Fruit fly (Drosophila melanogaster): ENCODE results near the gene MFS10.

MFS10 gene

DNA sequence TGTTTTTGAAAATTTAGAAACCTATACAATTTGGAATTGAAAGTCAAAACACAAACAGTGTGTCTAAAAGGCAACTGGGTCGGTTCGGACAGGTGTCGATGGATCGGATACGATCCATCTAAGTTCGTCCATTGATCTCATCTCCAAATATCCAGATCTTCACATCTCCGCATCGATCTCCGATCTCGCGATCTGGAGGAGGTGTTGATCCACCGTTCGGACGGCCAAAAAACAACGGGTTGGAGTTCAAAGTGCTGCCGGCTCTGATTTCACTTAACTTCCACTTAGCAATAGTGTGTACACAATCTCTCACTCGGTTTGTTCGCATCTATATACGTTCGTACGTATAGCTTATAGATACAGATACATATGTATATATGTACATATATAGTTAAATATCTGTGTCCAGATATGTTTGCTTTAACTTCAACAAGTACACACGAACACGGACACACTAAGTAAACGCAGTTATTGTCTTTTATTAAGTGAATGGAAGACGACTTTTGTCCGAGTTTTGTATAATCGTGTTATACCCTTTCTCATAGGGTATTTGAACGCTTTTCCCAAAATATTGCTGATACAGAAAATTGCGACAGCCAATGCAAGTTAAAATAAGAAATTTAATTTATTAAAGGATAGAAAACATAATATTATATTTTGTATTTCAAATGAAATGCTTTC, 20.5 kb upstream of the MFS10 start, which contains the start of gene Fer3HCH (continued):
- TF ChIP-seq CG31388 (GFP tag; optimal IDR thresholded peaks at IDR 0.05), result no peak
- TF ChIP-seq org-1 (GFP tag; optimal IDR thresholded peaks at IDR 0.05), result peak; percentile 0
- no peak for TF ChIP-seq CG11093 (GFP tag; IDR thresholded peaks at IDR 0.05)
- TF ChIP-seq CG7839 (tag; optimal IDR thresholded peaks at IDR 0.05), result peak; percentile 24
- TF ChIP-seq CG6254 (GFP tag; optimal IDR thresholded peaks at IDR 0.05), result no peak

- TF ChIP-seq pb (GFP tag; optimal IDR thresholded peaks at IDR 0.05) (no peak), Xbp1 (GFP tag; optimal IDR thresholded peaks at IDR 0.05) (peak; percentile 9), gt (GFP tag; IDR thresholded peaks at IDR 0.05) (no peak), Ada2b (GFP tag; IDR thresholded peaks at IDR 0.05) (peak; percentile 57), sqz (GFP tag; optimal IDR thresholded peaks at IDR 0.05) (no peak), Doc3 (GFP tag; IDR thresholded peaks at IDR 0.05; ENCODE audit: partially characterized antibody) (no peak), ind (GFP tag; optimal IDR thresholded peaks at IDR 0.05) (peak; percentile 39), tna (GFP tag; IDR thresholded peaks at IDR 0.05; ENCODE audit: partially characterized antibody) (no peak), ATbp (GFP tag; optimal IDR thresholded peaks at IDR 0.05) (no peak), sob (GFP tag; IDR thresholded peaks at IDR 0.05) (0 out of 2 replicates have a peak, but pooled peaks have one; percentile 46), PHDP (tag; optimal IDR thresholded peaks at IDR 0.05) (peak; percentile 63), sug (tag; optimal IDR thresholded peaks at IDR 0.05) (no peak), CrebB (tag; optimal IDR thresholded peaks at IDR 0.05) (peak; percentile 19), CG17568 (GFP tag; optimal IDR thresholded peaks at IDR 0.05) (no peak), Oaz (GFP tag; IDR thresholded peaks at IDR 0.05) (no peak), Atf6 (GFP tag; IDR thresholded peaks at IDR 0.05) (peak; percentile 71; the same call in 1 of the 2 replicates), CG13894 (tag; optimal IDR thresholded peaks at IDR 0.05) (no peak), HLH4C (GFP tag; IDR thresholded peaks at IDR 0.05; ENCODE audit: partially characterized antibody) (no peak), jumu (GFP tag; optimal IDR thresholded peaks at IDR 0.05) (no peak), Nf-YA (GFP tag; IDR thresholded peaks at IDR 0.05) (0 out of 2 replicates have a peak, but pooled peaks have one; percentile 28), Hr3 (GFP tag; optimal IDR thresholded peaks at IDR 0.05) (peak; percentile 30), crc (GFP tag; optimal IDR thresholded peaks at IDR 0.05) (no peak), Lim3 (GFP tag; IDR thresholded peaks at IDR 0.05) (peak; percentile 41; the same call in 1 of the 2 replicates), GATAe (GFP tag; conservative IDR thresholded peaks at IDR 0.05) (no peak), CG12219 (GFP tag; optimal IDR thresholded peaks at IDR 0.05) (no peak), Fer3 (tag; optimal IDR thresholded peaks at IDR 0.05) (peak; percentile 60), CG2678 (tag; optimal IDR thresholded peaks at IDR 0.05) (peak; percentile 75), Sin3A (optimal IDR thresholded peaks at IDR 0.05) (no peak), CG15073 (GFP tag; optimal IDR thresholded peaks at IDR 0.05) (no peak), ab (GFP tag; optimal IDR thresholded peaks at IDR 0.05) (no peak), Usf (GFP tag; optimal IDR thresholded peaks at IDR 0.05) (no peak), Hmr (GFP tag; optimal IDR thresholded peaks at IDR 0.05) (peak; percentile 61), kni (GFP tag; optimal IDR thresholded peaks at IDR 0.05) (no peak), Aef1 (GFP tag; IDR thresholded peaks at IDR 0.05) (peak; percentile 42; the same call in 1 of the 3 replicates), grau (tag; optimal IDR thresholded peaks at IDR 0.05) (peak; percentile 67), zen2 (GFP tag; IDR thresholded peaks at IDR 0.05; ENCODE audit: partially characterized antibody) (no peak), Neu2 (GFP tag; optimal IDR thresholded peaks at IDR 0.05; ENCODE audit: borderline replicate concordance) (no peak), MESR4 (GFP tag; optimal IDR thresholded peaks at IDR 0.05) (no peak), esg (GFP tag; conservative IDR thresholded peaks at IDR 0.05) (peak; percentile 57), CG4617 (GFP tag; optimal IDR thresholded peaks at IDR 0.05; ENCODE audit: borderline replicate concordance) (no peak), mam (GFP tag; optimal IDR thresholded peaks at IDR 0.05) (no peak), her (GFP tag; optimal IDR thresholded peaks at IDR 0.05) (no peak), CG2712 (tag; optimal IDR thresholded peaks at IDR 0.05) (peak; percentile 53)
Measured at dm6 chrX:13109583-13110126, 19.2 kb upstream of the MFS10 start.

Data from whole organism, embryonic.